Fruit fly (Drosophila melanogaster) whole organism, embryonic: ENCODE data around the gene CG33640.

ENCODE experiments used
- Aef1 ChIP-seq: fragments of 200-800 bp; sonication (Bioruptor generic); IDR thresholded peaks from 3 replicates; pipeline ENCODE4 v1.3.6; 2022; ENCODE audit warnings: missing biosample characterization, missing genetic modification characterization
- Asciz ChIP-seq: fragments of 200-800 bp; sonication (Bioruptor generic); optimal IDR thresholded peaks from 2 replicates; lab custom pipeline; 2017; ENCODE audit warnings: missing biosample characterization, mild to moderate bottlenecking, missing genetic modification characterization, missing genetic modification reagents
- CG1024 ChIP-seq: fragments of 200-800 bp; sonication (Bioruptor generic); IDR thresholded peaks from 2 replicates; pipeline ENCODE4 v1.3.6; 2022; ENCODE audit warnings: missing biosample characterization, missing genetic modification characterization
- CG11723 ChIP-seq: fragments of 200-800 bp; sonication (Bioruptor generic); optimal IDR thresholded peaks from 2 replicates; lab custom pipeline; 2017; ENCODE audit warnings: missing biosample characterization, mild to moderate bottlenecking, missing genetic modification characterization
- CG12236 ChIP-seq: fragments of 200-800 bp; sonication (Bioruptor generic); optimal IDR thresholded peaks from 2 replicates; lab custom pipeline; 2016; ENCODE audit warnings: missing biosample characterization, missing genetic modification characterization
- CG12391 ChIP-seq: fragments of 200-800 bp; sonication (Bioruptor generic); optimal IDR thresholded peaks from 3 replicates; lab custom pipeline; 2018; ENCODE audit warnings: missing biosample characterization, mild to moderate bottlenecking, missing genetic modification characterization, moderate library complexity
- CG1647 ChIP-seq: fragments of 200-800 bp; sonication (Bioruptor generic); optimal IDR thresholded peaks from 3 replicates; lab custom pipeline; 2016; ENCODE audit warnings: missing biosample characterization, missing genetic modification characterization
- CG17359 ChIP-seq: fragments of 200-800 bp; sonication (Bioruptor generic); optimal IDR thresholded peaks from 3 replicates; lab custom pipeline; 2018; ENCODE audit warnings: missing biosample characterization, mild to moderate bottlenecking, missing genetic modification characterization, moderate library complexity
- CG17912 ChIP-seq: fragments of 200-800 bp; sonication (Bioruptor generic); optimal IDR thresholded peaks from 2 replicates; lab custom pipeline; 2018; ENCODE audit warnings: missing biosample characterization, mild to moderate bottlenecking, missing genetic modification characterization
- CG2678 ChIP-seq: fragments of 200-800 bp; sonication (Bioruptor generic); optimal IDR thresholded peaks from 3 replicates; lab custom pipeline; 2019; ENCODE audit warnings: missing biosample characterization, mild to moderate bottlenecking, missing genetic modification characterization, moderate library complexity
- CG3065 ChIP-seq: fragments of 200-800 bp; sonication (Bioruptor generic); optimal IDR thresholded peaks from 2 replicates; lab custom pipeline; 2016; ENCODE audit warnings: missing biosample characterization, missing genetic modification characterization
- CG32772 ChIP-seq: fragments of 200-800 bp; sonication (Bioruptor generic); IDR thresholded peaks from 2 replicates; pipeline ENCODE4 v1.3.6; 2022; ENCODE audit warnings: missing biosample characterization, missing genetic modification characterization
- CG34224 ChIP-seq: fragments of 200-800 bp; sonication (Bioruptor generic); IDR thresholded peaks from 3 replicates; pipeline ENCODE4 v1.3.6; 2022; ENCODE audit warnings: missing biosample characterization, missing genetic modification characterization; ENCODE audit not compliant: partially characterized antibody
- CG7556 ChIP-seq: fragments of 200-800 bp; sonication (Bioruptor generic); optimal IDR thresholded peaks from 2 replicates; lab custom pipeline; 2017; ENCODE audit warnings: missing biosample characterization, mild to moderate bottlenecking, missing genetic modification characterization
- CG8089 ChIP-seq: fragments of 200-800 bp; sonication (Bioruptor generic); optimal IDR thresholded peaks from 3 replicates; lab custom pipeline; 2016; ENCODE audit warnings: missing biosample characterization, missing genetic modification characterization
- CrebB ChIP-seq: fragments of 200-800 bp; sonication (Bioruptor generic); optimal IDR thresholded peaks from 3 replicates; lab custom pipeline; 2018; ENCODE audit warnings: missing biosample characterization, mild to moderate bottlenecking, missing genetic modification characterization
- D19B ChIP-seq: fragments of 200-800 bp; sonication (Bioruptor generic); optimal IDR thresholded peaks from 2 replicates; lab custom pipeline; 2017; ENCODE audit warnings: missing biosample characterization, mild to moderate bottlenecking, missing genetic modification characterization
- Dll ChIP-seq: fragments of 200-800 bp; sonication (Bioruptor generic); IDR thresholded peaks from 4 replicates; pipeline ENCODE4 v1.3.6; 2022; ENCODE audit warnings: missing biosample characterization, missing genetic modification characterization; ENCODE audit not compliant: partially characterized antibody
- Hey ChIP-seq: fragments of 200-800 bp; sonication (Bioruptor generic); optimal IDR thresholded peaks from 3 replicates; lab custom pipeline; 2018; ENCODE audit warnings: missing biosample characterization, mild to moderate bottlenecking, missing genetic modification characterization
- Hr78 ChIP-seq, 2 experiments: fragments of 200-800 bp in 1 of 2; fragments of >200 bp in 1 of 2; sonication (Bioruptor generic) in 1 of 2; optimal IDR thresholded peaks; 2 replicates each; lab custom pipeline; 2017 to 2019; ENCODE audit warnings: missing biosample characterization in 2 of 2, missing genetic modification characterization in 2 of 2, mild to moderate bottlenecking in 1 of 2, moderate library complexity in 1 of 2
- Hsf ChIP-seq: fragments of 200-800 bp; sonication (Bioruptor generic); optimal IDR thresholded peaks from 3 replicates; lab custom pipeline; 2016; ENCODE audit warnings: missing biosample characterization, missing genetic modification characterization
- Lpt ChIP-seq: fragments of >200 bp; optimal IDR thresholded peaks from 2 replicates; lab custom pipeline; 2018; ENCODE audit warnings: missing biosample characterization, missing genetic modification characterization
- MESR4 ChIP-seq: fragments of 200-800 bp; sonication (Bioruptor generic); optimal IDR thresholded peaks from 2 replicates; lab custom pipeline; 2018; ENCODE audit warnings: missing biosample characterization, mild to moderate bottlenecking, missing genetic modification characterization, moderate library complexity
- Meics ChIP-seq: fragments of 200-800 bp; sonication (Bioruptor generic); optimal IDR thresholded peaks from 2 replicates; lab custom pipeline; 2017; ENCODE audit warnings: missing biosample characterization, mild to moderate bottlenecking, missing genetic modification characterization
- NK7.1 ChIP-seq: fragments of 200-800 bp; sonication (Bioruptor generic); optimal IDR thresholded peaks from 3 replicates; lab custom pipeline; 2016; ENCODE audit warnings: missing biosample characterization, missing genetic modification characterization
- Oaz ChIP-seq: fragments of 200-800 bp; sonication (Bioruptor generic); IDR thresholded peaks from 2 replicates; pipeline ENCODE4 v1.3.6; 2022; ENCODE audit warnings: missing biosample characterization, missing genetic modification characterization
- ac ChIP-seq: fragments of 200-800 bp; sonication (Bioruptor generic); optimal IDR thresholded peaks from 3 replicates; lab custom pipeline; 2017; ENCODE audit warnings: missing biosample characterization, mild to moderate bottlenecking, missing genetic modification characterization
- chinmo ChIP-seq: fragments of 200-800 bp; sonication (Bioruptor generic); IDR thresholded peaks from 4 replicates; pipeline ENCODE4 v1.3.6; 2022; ENCODE audit warnings: missing biosample characterization, missing genetic modification characterization; ENCODE audit not compliant: partially characterized antibody
- crc ChIP-seq: fragments of 200-800 bp; sonication (Bioruptor generic); optimal IDR thresholded peaks from 2 replicates; lab custom pipeline; 2016; ENCODE audit warnings: missing biosample characterization, missing genetic modification characterization
- croc ChIP-seq: fragments of 200-800 bp; sonication (Bioruptor generic); conservative IDR thresholded peaks from 3 replicates; pipeline ENCODE4 v1.3.6; 2022; ENCODE audit warnings: missing biosample characterization, missing genetic modification characterization
- da ChIP-seq: fragments of 200-800 bp; sonication (Bioruptor generic); optimal IDR thresholded peaks from 2 replicates; lab custom pipeline; 2016; ENCODE audit warnings: missing biosample characterization, missing genetic modification characterization
- dati ChIP-seq: fragments of 200-800 bp; sonication (Bioruptor generic); IDR thresholded peaks from 2 replicates; pipeline ENCODE4 v1.3.6; 2022; ENCODE audit warnings: missing biosample characterization, missing genetic modification characterization
- dysf ChIP-seq: fragments of 200-800 bp; sonication (Bioruptor generic); IDR thresholded peaks from 3 replicates; pipeline ENCODE4 v1.3.6; 2022; ENCODE audit warnings: missing biosample characterization, missing genetic modification characterization
- esg ChIP-seq: fragments of 200-800 bp; sonication (Bioruptor generic); conservative IDR thresholded peaks from 2 replicates; pipeline ENCODE4 v1.3.6; 2022; ENCODE audit warnings: missing biosample characterization, missing genetic modification characterization
- exex ChIP-seq: fragments of 200-800 bp; sonication (Bioruptor generic); optimal IDR thresholded peaks from 4 replicates; lab custom pipeline; 2018; ENCODE audit warnings: missing biosample characterization, mild to moderate bottlenecking, missing genetic modification characterization, moderate library complexity
- gem ChIP-seq: fragments of 200-800 bp; sonication (Bioruptor generic); optimal IDR thresholded peaks from 2 replicates; lab custom pipeline; 2019; ENCODE audit warnings: missing biosample characterization, mild to moderate bottlenecking, missing genetic modification characterization, moderate library complexity
- grn ChIP-seq: fragments of 200-800 bp; sonication (Bioruptor generic); optimal IDR thresholded peaks from 3 replicates; lab custom pipeline; 2017; ENCODE audit warnings: missing biosample characterization, missing genetic modification characterization
- ham ChIP-seq: fragments of 200-800 bp; sonication (Bioruptor generic); IDR thresholded peaks from 2 replicates; pipeline ENCODE4 v1.3.6; 2022; ENCODE audit warnings: missing biosample characterization, missing genetic modification characterization
- inv ChIP-seq: fragments of 200-800 bp; sonication (Bioruptor generic); IDR thresholded peaks from 2 replicates; pipeline ENCODE4 v1.3.6; 2022; ENCODE audit warnings: missing biosample characterization, missing genetic modification characterization; ENCODE audit not compliant: partially characterized antibody
- kah ChIP-seq: fragments of 200-800 bp; sonication (Bioruptor generic); optimal IDR thresholded peaks from 2 replicates; lab custom pipeline; 2018; ENCODE audit warnings: missing biosample characterization, mild to moderate bottlenecking, missing genetic modification characterization
- kni ChIP-seq: fragments of 200-800 bp; sonication (Bioruptor generic); optimal IDR thresholded peaks from 3 replicates; lab custom pipeline; 2017; ENCODE audit warnings: mild to moderate bottlenecking, missing biosample characterization, missing genetic modification reagents, missing genetic modification characterization
- pita ChIP-seq: fragments of 200-800 bp; sonication (Bioruptor generic); optimal IDR thresholded peaks from 2 replicates; lab custom pipeline; 2017; ENCODE audit warnings: missing biosample characterization, mild to moderate bottlenecking, missing genetic modification characterization
- pzg ChIP-seq: fragments of 200-800 bp; sonication (Bioruptor generic); optimal IDR thresholded peaks from 3 replicates; lab custom pipeline; 2018; ENCODE audit warnings: missing biosample characterization, mild to moderate bottlenecking, missing genetic modification characterization, moderate library complexity
- slou ChIP-seq: fragments of 200-800 bp; sonication (Bioruptor generic); optimal IDR thresholded peaks from 3 replicates; lab custom pipeline; 2016; ENCODE audit warnings: missing biosample characterization, missing genetic modification characterization
- unpg ChIP-seq: fragments of 200-800 bp; sonication (Bioruptor generic); optimal IDR thresholded peaks from 3 replicates; lab custom pipeline; 2018; ENCODE audit warnings: missing biosample characterization, mild to moderate bottlenecking, missing genetic modification characterization, moderate library complexity
- vfl ChIP-seq: fragments of 200-800 bp; sonication (Bioruptor generic); optimal IDR thresholded peaks from 2 replicates; lab custom pipeline; 2016; ENCODE audit warnings: missing biosample characterization, missing genetic modification characterization
- wdn ChIP-seq: fragments of 200-800 bp; sonication (Bioruptor generic); IDR thresholded peaks from 2 replicates; pipeline ENCODE4 v1.3.6; 2022; ENCODE audit warnings: missing biosample characterization, missing genetic modification characterization
- wek ChIP-seq: fragments of 200-800 bp; sonication (Bioruptor generic); optimal IDR thresholded peaks from 3 replicates; lab custom pipeline; 2018; ENCODE audit warnings: missing biosample characterization, mild to moderate bottlenecking, missing genetic modification characterization, moderate library complexity
- zen ChIP-seq: fragments of 200-800 bp; sonication (Bioruptor generic); optimal IDR thresholded peaks from 3 replicates; lab custom pipeline; 2018; ENCODE audit warnings: missing biosample characterization, mild to moderate bottlenecking, missing genetic modification characterization, moderate library complexity

CG33640 gene

dm6 chr2L:13514945-13515687, 12.5 kb upstream of the CG33640 start (continued):
- TF ChIP-seq CG1024 (no peak; the same call in 1 of the 2 replicates), gem (tag; lab: Kevin White, UChicago) (peak; percentile 81), croc (GFP tag; lab: Robert Waterston, UW) (peak; percentile 47; the same call in 2 of the 3 replicates), kah (GFP tag; lab: Kevin White, UChicago) (peak; percentile 34), CG12391 (tag; lab: Kevin White, UChicago) (peak; percentile 50), crc (GFP tag; lab: Kevin White, UChicago) (peak; percentile 79), kni (GFP tag; lab: Kevin White, UChicago) (no peak), dati (GFP tag; lab: Robert Waterston, UW) (peak; percentile 52), wek (no peak), grn (GFP tag; lab: Kevin White, UChicago) (peak; percentile 0), slou (peak; percentile 77), ac (GFP tag; lab: Kevin White, UChicago) (no peak), CG2678 (tag; lab: Kevin White, UChicago) (peak; percentile 82), exex (tag; lab: Kevin White, UChicago) (no peak), dysf (peak; percentile 66), Hsf (peak; percentile 67), CG8089 (GFP tag; lab: Kevin White, UChicago) (peak; percentile 44), da (GFP tag; lab: Kevin White, UChicago) (peak; percentile 48), zen (tag; lab: Kevin White, UChicago) (peak; percentile 78), MESR4 (no peak), CG1647 (GFP tag; lab: Kevin White, UChicago) (peak; percentile 81), CG12236 (peak; percentile 28), pzg (no peak), Aef1 (GFP tag; lab: Robert Waterston, UW) (peak; percentile 81), ham (GFP tag; lab: Robert Waterston, UW) (no peak), unpg (GFP tag; lab: Kevin White, UChicago) (peak; percentile 87), Oaz (GFP tag; lab: Robert Waterston, UW) (no peak), esg (GFP tag; lab: Robert Waterston, UW) (peak; percentile 80), vfl (no peak), chinmo (GFP tag; lab: Robert Waterston, UW) (no peak), pita (GFP tag; lab: Kevin White, UChicago) (no peak), CG17359 (tag; lab: Kevin White, UChicago) (peak; percentile 84), CG3065 (GFP tag; lab: Kevin White, UChicago) (no peak), Meics (GFP tag; lab: Kevin White, UChicago) (peak; percentile 72), Lpt (GFP tag; lab: Kevin White, UChicago) (no peak), inv (GFP tag; lab: Robert Waterston, UW) (no peak), CG32772 (GFP tag; lab: Robert Waterston, UW) (peak; percentile 75), NK7.1 (GFP tag; lab: Kevin White, UChicago) (peak; percentile 72), CG17912 (GFP tag; lab: Kevin White, UChicago) (no peak), Hr78 (GFP tag; optimal IDR thresholded peaks at IDR 0.05; lab: Kevin White, UChicago) (no peak), wdn (GFP tag; lab: Robert Waterston, UW) (peak; percentile 39; the same call in 1 of the 2 replicates), CrebB (tag; lab: Kevin White, UChicago) (no peak), CG7556 (peak; percentile 63), D19B (GFP tag; lab: Kevin White, UChicago) (peak; percentile 40), CG34224 (GFP tag; lab: Robert Waterston, UW) (no peak), Dll (GFP tag; lab: Robert Waterston, UW) (no peak), CG11723 (no peak), Asciz (GFP tag; lab: Kevin White, UChicago) (peak; percentile 71), Hey (tag; lab: Kevin White, UChicago) (no peak)
